Worm (Caenorhabditis elegans) whole organism, L1 larva: ENCODE data around the gene M70.5.

Experiments used
- C04F5.9 ChIP-seq: sonication (generic microtip); optimal IDR thresholded peaks from 2 replicates; lab custom pipeline; 2016; ENCODE audit warnings: missing genetic modification characterization, missing compliant biosample characterization
- C16A3.4 ChIP-seq: fragments of 150-350 bp; optimal IDR thresholded peaks from 2 replicates; lab custom pipeline; 2014; ENCODE audit warnings: missing biosample characterization, missing genetic modification characterization
- F16B12.6 ChIP-seq: fragments of 150-350 bp; optimal IDR thresholded peaks from 2 replicates; lab custom pipeline; 2014; ENCODE audit warnings: missing biosample characterization, missing genetic modification characterization
- aha-1 ChIP-seq: fragments of 150-350 bp; optimal IDR thresholded peaks from 2 replicates; lab custom pipeline; 2014; ENCODE audit warnings: missing biosample characterization, missing genetic modification characterization
- blmp-1 ChIP-seq: fragments of 150-350 bp; optimal IDR thresholded peaks from 2 replicates; lab custom pipeline; 2014; ENCODE audit warnings: missing biosample characterization, missing genetic modification characterization
- ceh-8 ChIP-seq: fragments of 200-800 bp; sonication (Bioruptor generic); optimal IDR thresholded peaks from 2 replicates; lab custom pipeline; 2018; ENCODE audit warnings: mild to moderate bottlenecking, missing genetic modification characterization, moderate library complexity, missing compliant biosample characterization
- ceh-88 ChIP-seq: fragments of 200-800 bp; sonication (Bioruptor generic); IDR thresholded peaks from 2 replicates; pipeline ENCODE4 v1.3.6; 2022; ENCODE audit warnings: missing genetic modification characterization, missing compliant biosample characterization
- ces-1 ChIP-seq: fragments of 150-350 bp; optimal IDR thresholded peaks from 2 replicates; lab custom pipeline; 2014; ENCODE audit warnings: missing biosample characterization, missing genetic modification reagents, missing genetic modification characterization
- dpl-1 ChIP-seq, 3 experiments: fragments of 150-350 bp in 2 of 3; sonication (generic microtip) in 1 of 3; optimal IDR thresholded peaks; 2 replicates each; lab custom pipeline; 2014 to 2017; ENCODE audit warnings: missing biosample characterization in 3 of 3, missing genetic modification characterization in 3 of 3, missing genetic modification reagents in 3 of 3
- dsc-1 ChIP-seq: sonication (generic microtip); optimal IDR thresholded peaks from 2 replicates; lab custom pipeline; 2016; ENCODE audit warnings: mild to moderate bottlenecking, missing genetic modification characterization, missing compliant biosample characterization
- efl-1 ChIP-seq, 4 experiments: fragments of 150-350 bp; optimal IDR thresholded peaks in 3 of 4; peaks in 1 of 4; 1 replicate in 1 of 4; 2 replicates in 3 of 4; lab custom pipeline; 2014; ENCODE audit warnings: missing biosample characterization in 2 of 4, missing genetic modification characterization in 2 of 4, missing genetic modification reagents in 2 of 4
- elt-2 ChIP-seq: sonication (generic microtip); optimal IDR thresholded peaks from 2 replicates; lab custom pipeline; 2016; ENCODE audit warnings: missing genetic modification characterization, mild to moderate bottlenecking, inconsistent platforms, missing compliant biosample characterization, missing genetic modification reagents
- elt-3 ChIP-seq, 6 experiments: fragments of 150-350 bp in 1 of 6; sonication (generic microtip); optimal IDR thresholded peaks; 2 replicates each; lab custom pipeline; 2017 to 2018; ENCODE audit warnings: missing biosample characterization in 6 of 6, missing genetic modification characterization in 6 of 6, inconsistent platforms in 1 of 6
- ets-5 ChIP-seq: fragments of 200-800 bp; sonication (Bioruptor generic); IDR thresholded peaks from 2 replicates; pipeline ENCODE4 v1.3.6; 2022; ENCODE audit warnings: missing genetic modification characterization, missing compliant biosample characterization
- fos-1 ChIP-seq: fragments of 150-350 bp; optimal IDR thresholded peaks from 2 replicates; lab custom pipeline; 2014; ENCODE audit warnings: missing biosample characterization, missing genetic modification characterization
- grh-1 ChIP-seq: fragments of 200-800 bp; sonication (Bioruptor generic); IDR thresholded peaks from 2 replicates; pipeline ENCODE4 v1.3.6; 2022; ENCODE audit warnings: missing genetic modification reagents, missing genetic modification characterization, missing compliant biosample characterization
- isw-1 ChIP-seq: fragments of 200-800 bp; sonication (Bioruptor generic); IDR thresholded peaks from 2 replicates; pipeline ENCODE4 v1.3.6; 2022; ENCODE audit warnings: missing genetic modification characterization, missing compliant biosample characterization
- lin-14 ChIP-seq: fragments of 200-800 bp; sonication (Bioruptor generic); optimal IDR thresholded peaks from 2 replicates; lab custom pipeline; 2018; ENCODE audit warnings: mild to moderate bottlenecking, missing genetic modification characterization, moderate library complexity, missing compliant biosample characterization
- lin-15B ChIP-seq: fragments of 150-350 bp; sonication (generic microtip); optimal IDR thresholded peaks from 3 replicates; lab custom pipeline; 2014; ENCODE audit warnings: missing biosample characterization, missing genetic modification characterization
- lin-35 ChIP-seq, 2 experiments: fragments of 150-350 bp; optimal IDR thresholded peaks; 2 replicates each; lab custom pipeline; 2014; ENCODE audit warnings: missing biosample characterization in 2 of 2, missing genetic modification characterization in 2 of 2, missing genetic modification reagents in 2 of 2
- lin-39 ChIP-seq: fragments of 150-350 bp; optimal IDR thresholded peaks from 2 replicates; lab custom pipeline; 2014; ENCODE audit warnings: missing biosample characterization, missing genetic modification reagents, missing genetic modification characterization
- lsy-2 ChIP-seq, 2 experiments: fragments of 150-350 bp; optimal IDR thresholded peaks; 2 replicates each; lab custom pipeline; 2014; ENCODE audit warnings: missing biosample characterization in 2 of 2, missing genetic modification characterization in 2 of 2
- mab-9 ChIP-seq: fragments of 200-800 bp; sonication (Bioruptor generic); IDR thresholded peaks from 2 replicates; pipeline ENCODE4 v1.3.6; 2022; ENCODE audit warnings: missing genetic modification reagents, missing genetic modification characterization, missing compliant biosample characterization
- mdl-1 ChIP-seq, 2 experiments: fragments of 150-350 bp; optimal IDR thresholded peaks; 2 replicates each; lab custom pipeline; 2014 to 2017; ENCODE audit warnings: missing biosample characterization in 2 of 2, missing genetic modification characterization in 2 of 2, inconsistent platforms in 1 of 2
- mep-1 ChIP-seq: fragments of 150-350 bp; optimal IDR thresholded peaks from 2 replicates; lab custom pipeline; 2014; ENCODE audit warnings: missing biosample characterization, missing genetic modification characterization
- nhr-19 ChIP-seq: fragments of 200-800 bp; sonication (Bioruptor generic); conservative IDR thresholded peaks from 2 replicates; pipeline ENCODE4 v1.3.6; 2022; ENCODE audit warnings: missing genetic modification characterization, missing compliant biosample characterization
- nhr-237 ChIP-seq: fragments of 150-350 bp; optimal IDR thresholded peaks from 2 replicates; lab custom pipeline; 2014; ENCODE audit warnings: missing biosample characterization, missing genetic modification characterization
- nhr-28 ChIP-seq: fragments of 150-350 bp; optimal IDR thresholded peaks from 2 replicates; lab custom pipeline; 2014; ENCODE audit warnings: missing biosample characterization, missing genetic modification characterization
- nhr-47 ChIP-seq: sonication (generic microtip); optimal IDR thresholded peaks from 2 replicates; lab custom pipeline; 2016; ENCODE audit warnings: mild to moderate bottlenecking, missing genetic modification characterization, moderate library complexity, missing compliant biosample characterization
- nhr-71 ChIP-seq: sonication (generic microtip); optimal IDR thresholded peaks from 2 replicates; lab custom pipeline; 2016; ENCODE audit warnings: mild to moderate bottlenecking, missing genetic modification characterization, moderate library complexity, missing compliant biosample characterization
- nhr-77 ChIP-seq: fragments of 150-350 bp; optimal IDR thresholded peaks from 2 replicates; lab custom pipeline; 2014; ENCODE audit warnings: missing biosample characterization, missing genetic modification characterization
- nhr-85 ChIP-seq: sonication (generic microtip); peaks from one replicate; lab custom pipeline; 2016; ENCODE audit warnings: missing genetic modification characterization, inconsistent platforms, missing compliant biosample characterization
- pqm-1 ChIP-seq: sonication (generic microtip); optimal IDR thresholded peaks from 3 replicates; lab custom pipeline; 2017; ENCODE audit warnings: missing biosample characterization, missing genetic modification characterization
- rnt-1 ChIP-seq: sonication (generic microtip); optimal IDR thresholded peaks from 2 replicates; lab custom pipeline; 2016; ENCODE audit warnings: mild to moderate bottlenecking, missing genetic modification characterization, moderate library complexity, missing compliant biosample characterization
- snu-23 ChIP-seq: sonication (generic microtip); optimal IDR thresholded peaks from 2 replicates; lab custom pipeline; 2016; ENCODE audit warnings: missing genetic modification characterization, missing compliant biosample characterization
- sox-4 ChIP-seq: sonication (generic microtip); optimal IDR thresholded peaks from 2 replicates; lab custom pipeline; 2016; ENCODE audit warnings: missing genetic modification characterization, missing compliant biosample characterization
- sptf-1 ChIP-seq: fragments of 150-350 bp; optimal IDR thresholded peaks from 2 replicates; lab custom pipeline; 2014; ENCODE audit warnings: missing biosample characterization, missing genetic modification characterization
- tbx-2 ChIP-seq: sonication (generic microtip); optimal IDR thresholded peaks from 2 replicates; lab custom pipeline; 2016; ENCODE audit warnings: missing genetic modification characterization, missing compliant biosample characterization
- unc-86 ChIP-seq: sonication (generic microtip); optimal IDR thresholded peaks from 2 replicates; lab custom pipeline; 2016; ENCODE audit warnings: missing genetic modification characterization, missing compliant biosample characterization
- xbp-1 ChIP-seq: sonication (generic microtip); optimal IDR thresholded peaks from 2 replicates; lab custom pipeline; 2016; ENCODE audit warnings: missing genetic modification characterization, missing compliant biosample characterization
- zag-1 ChIP-seq: fragments of 150-350 bp; optimal IDR thresholded peaks from 2 replicates; lab custom pipeline; 2014; ENCODE audit warnings: missing biosample characterization, missing genetic modification characterization
- ztf-4 ChIP-seq: fragments of 150-350 bp; optimal IDR thresholded peaks from 2 replicates; lab custom pipeline; 2014; ENCODE audit warnings: missing biosample characterization, missing genetic modification characterization

Gene M70.5

ce11 chrIV:2275545-2275944 is at the start of gene M70.5:
TSS of gene M70.5 (minus strand) at chrIV:2275622.
- TF ChIP-seq efl-1 (optimal IDR thresholded peaks at IDR 0.05; lab: Kevin White, UChicago), result peak; percentile 49 to 83
- TF ChIP-seq efl-1 (GFP tag; optimal IDR thresholded peaks at IDR 0.05 in 1 of 2; lab: Kevin White, UChicago), result peak; percentile 86 to 98
- peak; percentile 19 for TF ChIP-seq xbp-1
- TF ChIP-seq grh-1 (GFP tag; lab: Robert Waterston, UW), result peak; percentile 57
- TF ChIP-seq nhr-19 (GFP tag; lab: Robert Waterston, UW), result peak; percentile 60
- TF ChIP-seq lsy-2 (tag; optimal IDR thresholded peaks at IDR 0.05; lab: Kevin White, UChicago), result peak in 1 of 2 experiments; percentile 25
- peak; percentile 69 to 84 (median 82) for TF ChIP-seq dpl-1 (GFP tag; optimal IDR thresholded peaks at IDR 0.05; lab: Kevin White, UChicago)
- peak; percentile 64 to 86 for TF ChIP-seq lin-35 (GFP tag; optimal IDR thresholded peaks at IDR 0.05; lab: Kevin White, UChicago)
- peak; percentile 58 for TF ChIP-seq isw-1
- peak; percentile 71 for TF ChIP-seq F16B12.6 (tag; lab: Kevin White, UChicago)
- peak; percentile 15 for TF ChIP-seq tbx-2 (tag; lab: Kevin White, UChicago)
- peak; percentile 31 for TF ChIP-seq snu-23 (GFP tag; lab: Kevin White, UChicago)

- TF ChIP-seq lin-14 (GFP tag; lab: Kevin White, UChicago) (peak; percentile 40), ceh-88 (no peak), blmp-1 (tag; lab: Kevin White, UChicago) (peak; percentile 90), sptf-1 (no peak), aha-1 (tag; lab: Kevin White, UChicago) (no peak), nhr-85 (tag; lab: Kevin White, UChicago) (peak; percentile 74), sox-4 (no peak), snu-23 (GFP tag; lab: Kevin White, UChicago) (no peak), nhr-28 (tag; lab: Kevin White, UChicago) (no peak)
- TF ChIP-seq, all 84 proteins: peak for 3
Measured at ce11 chrIV:2322998-2323397, 47.6 kb upstream of the M70.5 start, which contains the start of gene nsy-4. TSS of gene nsy-4 (plus strand) at chrIV:2323271.

ce11 chrIV:2321546-2321945 is 46.1 kb upstream of the M70.5 start:
- peak; percentile 24 for TF ChIP-seq snu-23 (GFP tag; lab: Kevin White, UChicago)
- TF ChIP-seq mep-1 (tag; lab: Kevin White, UChicago), result peak; percentile 10
- peak; percentile 62 for TF ChIP-seq blmp-1 (tag; lab: Kevin White, UChicago)
- TF ChIP-seq zag-1 (tag; lab: Kevin White, UChicago), result no peak
- TF ChIP-seq lin-14 (GFP tag; lab: Kevin White, UChicago), result peak; percentile 28
- TF ChIP-seq elt-3 (tag; optimal IDR thresholded peaks at IDR 0.05; lab: Kevin White, UChicago), result peak in 2 of 6 experiments; percentile 1 to 38

- TF ChIP-seq unc-86 (tag; lab: Kevin White, UChicago), result no peak
- TF ChIP-seq ces-1, result no peak
- no peak for TF ChIP-seq elt-2 (tag; lab: Kevin White, UChicago)
- TF ChIP-seq pqm-1 (tag; lab: Kevin White, UChicago), result no peak
- TF ChIP-seq mdl-1 (tag; optimal IDR thresholded peaks at IDR 0.05; lab: Kevin White, UChicago), result no peak
- no peak for TF ChIP-seq nhr-77
- TF ChIP-seq ztf-4 (tag; lab: Kevin White, UChicago), result no peak
- no peak for TF ChIP-seq lin-39 (tag; lab: Kevin White, UChicago)
- no peak for TF ChIP-seq C04F5.9 (tag; lab: Kevin White, UChicago)
Measured at ce11 chrIV:2320009-2320408, 44.6 kb upstream of the M70.5 start.

- peak; percentile 52 for TF ChIP-seq nhr-237 (tag; lab: Kevin White, UChicago)
- TF ChIP-seq fos-1 (tag; lab: Kevin White, UChicago), result no peak
- TF ChIP-seq lin-14 (GFP tag; lab: Kevin White, UChicago), result peak; percentile 83
- peak; percentile 42 for TF ChIP-seq C16A3.4 (tag; lab: Kevin White, UChicago)
- TF ChIP-seq ces-1, result no peak
- TF ChIP-seq ceh-88, result 0 out of 2 replicates have a peak, but pooled peaks have one; percentile 12
- TF ChIP-seq nhr-85 (tag; lab: Kevin White, UChicago), result no peak
- TF ChIP-seq ceh-8 (GFP tag; lab: Kevin White, UChicago), result no peak
- peak; percentile 74 to 80 for TF ChIP-seq efl-1 (optimal IDR thresholded peaks at IDR 0.05; lab: Kevin White, UChicago)
- TF ChIP-seq efl-1 (GFP tag; optimal IDR thresholded peaks at IDR 0.05 in 1 of 2; lab: Kevin White, UChicago), result peak; percentile 79 to 97
- peak; percentile 74 for TF ChIP-seq nhr-71 (tag; lab: Kevin White, UChicago)
- peak; percentile 41 for TF ChIP-seq rnt-1 (tag; lab: Kevin White, UChicago)
- peak; percentile 84 for TF ChIP-seq snu-23 (GFP tag; lab: Kevin White, UChicago)
- TF ChIP-seq ets-5 (GFP tag; lab: Robert Waterston, UW), result no peak
- no peak for TF ChIP-seq C04F5.9 (tag; lab: Kevin White, UChicago)
- TF ChIP-seq dsc-1 (tag; lab: Kevin White, UChicago), result no peak
- peak; percentile 9 for TF ChIP-seq blmp-1 (tag; lab: Kevin White, UChicago)
- TF ChIP-seq lin-15B (tag; lab: Kevin White, UChicago), result peak; percentile 79
- TF ChIP-seq xbp-1, result peak; percentile 32
- TF ChIP-seq nhr-47 (tag; lab: Kevin White, UChicago), result peak; percentile 43
- no peak for TF ChIP-seq aha-1 (tag; lab: Kevin White, UChicago)
- TF ChIP-seq nhr-28 (tag; lab: Kevin White, UChicago), result no peak
- TF ChIP-seq tbx-2 (tag; lab: Kevin White, UChicago), result peak; percentile 22
- peak; percentile 81 to 92 for TF ChIP-seq lin-35 (GFP tag; optimal IDR thresholded peaks at IDR 0.05; lab: Kevin White, UChicago)
- no peak for TF ChIP-seq lin-39 (tag; lab: Kevin White, UChicago)
- no peak for TF ChIP-seq mab-9
Measured at ce11 chrIV:2316796-2317195, 41.4 kb upstream of the M70.5 start.
